Fruit fly (Drosophila melanogaster) whole organism, embryonic: Measurements from ENCODE around the gene CheB98a.

Source experiments
- Asciz ChIP-seq: fragments of 200-800 bp; sonication (Bioruptor generic); optimal IDR thresholded peaks from 2 replicates; lab custom pipeline; 2017; ENCODE audit warnings: missing biosample characterization, mild to moderate bottlenecking, missing genetic modification characterization, missing genetic modification reagents
- CG10267 ChIP-seq: fragments of 200-800 bp; sonication (Bioruptor generic); optimal IDR thresholded peaks from 2 replicates; lab custom pipeline; 2018; ENCODE audit warnings: missing biosample characterization, mild to moderate bottlenecking, missing genetic modification characterization, moderate library complexity
- CG10654 ChIP-seq: fragments of 200-800 bp; sonication (Bioruptor generic); optimal IDR thresholded peaks from 2 replicates; lab custom pipeline; 2016; ENCODE audit warnings: missing biosample characterization, missing genetic modification characterization
- CG10979 ChIP-seq: fragments of 200-800 bp; sonication (Bioruptor generic); optimal IDR thresholded peaks from 2 replicates; lab custom pipeline; 2018; ENCODE audit warnings: missing biosample characterization, mild to moderate bottlenecking, missing genetic modification characterization, moderate library complexity
- CG11504 ChIP-seq: fragments of 200-800 bp; sonication (Bioruptor generic); optimal IDR thresholded peaks from 3 replicates; lab custom pipeline; 2019; ENCODE audit warnings: missing biosample characterization, mild to moderate bottlenecking, missing genetic modification characterization, moderate library complexity
- CG11696 ChIP-seq: fragments of 200-800 bp; sonication (Bioruptor generic); IDR thresholded peaks from 2 replicates; pipeline ENCODE4 v1.3.6; 2022; ENCODE audit warnings: missing biosample characterization, missing genetic modification characterization
- CG13424 ChIP-seq: fragments of 200-800 bp; sonication (Bioruptor generic); optimal IDR thresholded peaks from 2 replicates; lab custom pipeline; 2019; ENCODE audit warnings: missing biosample characterization, mild to moderate bottlenecking, missing genetic modification characterization, moderate library complexity
- CG13894 ChIP-seq: fragments of 200-800 bp; sonication (Bioruptor generic); optimal IDR thresholded peaks from 3 replicates; lab custom pipeline; 2018; ENCODE audit warnings: missing biosample characterization, mild to moderate bottlenecking, missing genetic modification characterization, moderate library complexity
- CG15479 ChIP-seq: fragments of 200-800 bp; sonication (Bioruptor generic); optimal IDR thresholded peaks from 3 replicates; lab custom pipeline; 2019; ENCODE audit warnings: missing biosample characterization, mild to moderate bottlenecking, missing genetic modification characterization, moderate library complexity
- CG17359 ChIP-seq: fragments of 200-800 bp; sonication (Bioruptor generic); optimal IDR thresholded peaks from 3 replicates; lab custom pipeline; 2018; ENCODE audit warnings: missing biosample characterization, mild to moderate bottlenecking, missing genetic modification characterization, moderate library complexity
- CG2116 ChIP-seq: fragments of 200-800 bp; sonication (Bioruptor generic); optimal IDR thresholded peaks from 3 replicates; lab custom pipeline; 2018; ENCODE audit warnings: missing biosample characterization, mild to moderate bottlenecking, missing genetic modification characterization
- CG2712 ChIP-seq: fragments of 200-800 bp; optimal IDR thresholded peaks from 3 replicates; lab custom pipeline; 2019; ENCODE audit warnings: missing biosample characterization, mild to moderate bottlenecking, missing genetic modification characterization, moderate library complexity
- CG30403 ChIP-seq: fragments of 200-800 bp; sonication (Bioruptor generic); optimal IDR thresholded peaks from 3 replicates; lab custom pipeline; 2016; ENCODE audit warnings: missing biosample characterization, missing genetic modification characterization
- CG31365 ChIP-seq: fragments of 200-800 bp; sonication (Bioruptor generic); optimal IDR thresholded peaks from 2 replicates; lab custom pipeline; 2018; ENCODE audit warnings: missing biosample characterization, mild to moderate bottlenecking, missing genetic modification characterization
- CG32532 ChIP-seq: fragments of 200-800 bp; sonication (Bioruptor generic); IDR thresholded peaks from 2 replicates; pipeline ENCODE4 v1.3.6; 2022; ENCODE audit warnings: missing biosample characterization, missing genetic modification characterization
- CG4707 ChIP-seq: fragments of 200-800 bp; sonication (Bioruptor generic); optimal IDR thresholded peaks from 2 replicates; lab custom pipeline; 2018; ENCODE audit warnings: missing biosample characterization, mild to moderate bottlenecking, missing genetic modification characterization, moderate library complexity
- CG5245 ChIP-seq: fragments of 200-800 bp; sonication (Bioruptor generic); optimal IDR thresholded peaks from 3 replicates; lab custom pipeline; 2016; ENCODE audit warnings: missing biosample characterization, missing genetic modification characterization
- CG7839 ChIP-seq: fragments of 200-800 bp; sonication (Bioruptor generic); optimal IDR thresholded peaks from 3 replicates; lab custom pipeline; 2018; ENCODE audit warnings: missing biosample characterization, mild to moderate bottlenecking, missing genetic modification characterization, moderate library complexity
- CoRest ChIP-seq: fragments of 200-800 bp; sonication (Bioruptor generic); optimal IDR thresholded peaks from 3 replicates; lab custom pipeline; 2018; ENCODE audit warnings: missing biosample characterization, mild to moderate bottlenecking, missing genetic modification characterization, moderate library complexity
- D ChIP-seq, 2 experiments: fragments of 200-800 bp in 1 of 2; fragments of >200 bp in 1 of 2; sonication (Bioruptor generic) in 1 of 2; optimal IDR thresholded peaks; 2 replicates in 1 of 2; 3 replicates in 1 of 2; lab custom pipeline; 2017; ENCODE audit warnings: mild to moderate bottlenecking in 1 of 2, missing biosample characterization in 1 of 2, missing genetic modification characterization in 1 of 2, missing genetic modification reagents in 1 of 2
- D19A ChIP-seq: fragments of 200-800 bp; optimal IDR thresholded peaks from 3 replicates; lab custom pipeline; 2019; ENCODE audit warnings: missing biosample characterization, mild to moderate bottlenecking, missing genetic modification characterization, moderate library complexity
- Hey ChIP-seq: fragments of 200-800 bp; sonication (Bioruptor generic); optimal IDR thresholded peaks from 3 replicates; lab custom pipeline; 2018; ENCODE audit warnings: missing biosample characterization, mild to moderate bottlenecking, missing genetic modification characterization
- Hr3 ChIP-seq: fragments of 200-800 bp; sonication (Bioruptor generic); optimal IDR thresholded peaks from 3 replicates; lab custom pipeline; 2016; ENCODE audit warnings: missing biosample characterization, missing genetic modification characterization
- Hr51 ChIP-seq, 2 experiments: fragments of 200-800 bp; sonication (Bioruptor generic); optimal IDR thresholded peaks; 2 replicates in 1 of 2; 3 replicates in 1 of 2; lab custom pipeline; 2016 to 2018; ENCODE audit warnings: missing biosample characterization in 2 of 2, missing genetic modification characterization in 2 of 2, mild to moderate bottlenecking in 1 of 2, moderate library complexity in 1 of 2
- Oaz ChIP-seq: fragments of 200-800 bp; sonication (Bioruptor generic); IDR thresholded peaks from 2 replicates; pipeline ENCODE4 v1.3.6; 2022; ENCODE audit warnings: missing biosample characterization, missing genetic modification characterization
- TFAM ChIP-seq: fragments of 200-800 bp; sonication (Bioruptor generic); optimal IDR thresholded peaks from 2 replicates; lab custom pipeline; 2017; ENCODE audit warnings: missing biosample characterization, missing genetic modification characterization, inconsistent platforms
- YL-1 ChIP-seq: fragments of 200-800 bp; sonication (Bioruptor generic); optimal IDR thresholded peaks from 3 replicates; lab custom pipeline; 2017; ENCODE audit warnings: missing biosample characterization, mild to moderate bottlenecking, missing genetic modification characterization
- abd-A ChIP-seq: fragments of 200-800 bp; sonication (Bioruptor generic); optimal IDR thresholded peaks from 3 replicates; lab custom pipeline; 2019; ENCODE audit warnings: missing biosample characterization, mild to moderate bottlenecking, missing genetic modification characterization, moderate library complexity
- az2 ChIP-seq: fragments of 200-800 bp; sonication (Bioruptor generic); optimal IDR thresholded peaks from 3 replicates; lab custom pipeline; 2016; ENCODE audit warnings: missing biosample characterization, missing genetic modification characterization
- bsh ChIP-seq, 2 experiments: fragments of 200-800 bp; sonication (Bioruptor generic); optimal IDR thresholded peaks; 2 replicates each; lab custom pipeline; 2017 to 2018; ENCODE audit warnings: mild to moderate bottlenecking in 2 of 2, missing biosample characterization in 2 of 2, missing genetic modification characterization in 2 of 2, moderate library complexity in 1 of 2
- chn ChIP-seq: fragments of 200-800 bp; sonication (Bioruptor generic); optimal IDR thresholded peaks from 2 replicates; lab custom pipeline; 2016; ENCODE audit warnings: missing biosample characterization, missing genetic modification characterization
- ci ChIP-seq: fragments of 200-800 bp; sonication (Bioruptor generic); IDR thresholded peaks from 3 replicates; pipeline ENCODE4 v1.3.6; 2022; ENCODE audit warnings: missing biosample characterization, missing genetic modification characterization
- crol ChIP-seq: fragments of 200-800 bp; sonication (Bioruptor generic); IDR thresholded peaks from 2 replicates; pipeline ENCODE4 v1.3.6; 2022; ENCODE audit warnings: missing biosample characterization, missing genetic modification characterization
- dmrt99B ChIP-seq: fragments of 200-800 bp; sonication (Bioruptor generic); optimal IDR thresholded peaks from 2 replicates; lab custom pipeline; 2018; ENCODE audit warnings: missing biosample characterization, mild to moderate bottlenecking, missing genetic modification characterization, moderate library complexity
- gem ChIP-seq: fragments of 200-800 bp; sonication (Bioruptor generic); optimal IDR thresholded peaks from 2 replicates; lab custom pipeline; 2019; ENCODE audit warnings: missing biosample characterization, mild to moderate bottlenecking, missing genetic modification characterization, moderate library complexity
- gsb-n ChIP-seq: fragments of 200-800 bp; sonication (Bioruptor generic); optimal IDR thresholded peaks from 3 replicates; lab custom pipeline; 2018; ENCODE audit warnings: missing biosample characterization, mild to moderate bottlenecking, missing genetic modification characterization
- hkb ChIP-seq, 2 experiments: fragments of 200-800 bp in 1 of 2; fragments of >200 bp in 1 of 2; sonication (Bioruptor generic) in 1 of 2; IDR thresholded peaks in 1 of 2; optimal IDR thresholded peaks in 1 of 2; 2 replicates each; pipeline versions ENCODE4 v1.3.6 to Lab custom; 2017 to 2022; ENCODE audit warnings: missing biosample characterization in 1 of 2, missing genetic modification characterization in 1 of 2
- lab ChIP-seq: fragments of 200-800 bp; sonication (Bioruptor generic); optimal IDR thresholded peaks from 3 replicates; lab custom pipeline; 2017; ENCODE audit warnings: missing biosample characterization, missing genetic modification characterization, mild to moderate bottlenecking, moderate library complexity, missing genetic modification reagents
- lola ChIP-seq, 3 experiments: fragments of >200 bp in 2 of 3; fragments of 200-800 bp in 1 of 3; sonication (Bioruptor generic) in 1 of 3; optimal IDR thresholded peaks; 2 replicates each; lab custom pipeline; 2017 to 2019; ENCODE audit warnings: missing biosample characterization in 3 of 3, missing genetic modification characterization in 3 of 3, mild to moderate bottlenecking in 1 of 3, moderate library complexity in 1 of 3
- nom ChIP-seq: fragments of 200-800 bp; sonication (Bioruptor generic); optimal IDR thresholded peaks from 2 replicates; lab custom pipeline; 2017; ENCODE audit warnings: missing biosample characterization, missing genetic modification characterization, mild to moderate bottlenecking, moderate library complexity, missing genetic modification reagents
- prd ChIP-seq, 3 experiments: fragments of >200 bp in 2 of 3; fragments of 200-800 bp in 1 of 3; sonication (Bioruptor generic) in 1 of 3; optimal IDR thresholded peaks in 2 of 3; IDR thresholded peaks in 1 of 3; 2 replicates in 2 of 3; 3 replicates in 1 of 3; pipeline versions ENCODE4 v1.3.6 to Lab custom; 2017 to 2022; ENCODE audit warnings: missing biosample characterization in 1 of 3, missing genetic modification characterization in 1 of 3
- tap ChIP-seq: fragments of 200-800 bp; optimal IDR thresholded peaks from 3 replicates; lab custom pipeline; 2019; ENCODE audit warnings: missing biosample characterization, mild to moderate bottlenecking, missing genetic modification characterization, moderate library complexity
- tup ChIP-seq: fragments of 200-800 bp; sonication (Bioruptor generic); optimal IDR thresholded peaks from 2 replicates; lab custom pipeline; 2016; ENCODE audit warnings: missing biosample characterization, mild to moderate bottlenecking, missing genetic modification characterization, moderate library complexity
- twi ChIP-seq: fragments of 200-800 bp; optimal IDR thresholded peaks from 2 replicates; lab custom pipeline; 2019; ENCODE audit warnings: missing biosample characterization, mild to moderate bottlenecking, missing genetic modification characterization, moderate library complexity
- zen ChIP-seq: fragments of 200-800 bp; sonication (Bioruptor generic); optimal IDR thresholded peaks from 3 replicates; lab custom pipeline; 2018; ENCODE audit warnings: missing biosample characterization, mild to moderate bottlenecking, missing genetic modification characterization, moderate library complexity

CheB98a gene

DNA sequence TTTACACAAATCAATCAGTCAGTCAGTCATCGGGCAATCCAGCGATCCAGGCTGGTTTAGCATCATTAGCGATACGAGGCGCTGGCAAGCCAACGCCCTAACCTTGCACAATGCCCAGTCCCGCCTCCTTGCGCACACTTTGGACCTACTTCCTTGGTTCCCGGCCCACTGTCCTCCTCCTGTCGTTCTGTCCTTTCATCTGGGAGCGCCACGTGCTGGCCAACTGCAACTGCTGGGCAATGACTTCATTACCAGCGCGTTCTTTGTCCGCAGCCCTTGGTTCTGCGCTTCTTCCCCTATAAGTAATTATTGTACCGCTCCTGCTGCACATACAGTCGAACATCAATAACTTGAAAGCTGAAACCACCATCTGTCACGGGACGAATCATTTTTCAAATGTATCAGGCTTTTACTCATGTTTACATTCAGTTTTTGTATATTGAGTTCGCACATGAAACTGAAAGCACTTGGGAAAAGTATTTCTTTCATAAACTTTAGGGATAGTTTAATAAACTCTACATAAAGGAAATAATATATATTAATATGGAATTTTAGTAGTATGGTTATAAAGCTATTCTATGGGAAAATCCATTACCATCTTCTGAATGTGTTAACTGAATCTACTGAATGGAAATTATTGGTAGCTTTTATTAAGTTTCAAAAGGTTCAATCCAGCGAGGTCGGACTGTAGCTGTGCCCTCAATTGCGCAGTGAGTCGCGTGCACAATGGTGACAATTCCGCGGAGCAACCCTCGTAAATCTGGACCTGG lies 41.2 kb downstream of the CheB98a start (continued):
- TF ChIP-seq CG10654 (GFP tag; lab: Kevin White, UChicago) (no peak), CG10267 (tag; lab: Kevin White, UChicago) (peak; percentile 10), CG7839 (peak; percentile 39), prd (optimal IDR thresholded peaks at IDR 0.05; lab: Kevin White, UChicago) (no peak), prd (GFP tag; IDR thresholded peaks at IDR 0.05; lab: Robert Waterston, UW) (no peak), chn (no peak), CG2712 (peak; percentile 24), zen (tag; lab: Kevin White, UChicago) (no peak), Oaz (GFP tag; lab: Robert Waterston, UW) (no peak), lola (GFP tag; optimal IDR thresholded peaks at IDR 0.05; lab: Kevin White, UChicago) (peak in 1 of 3 experiments; percentile 45), CG11504 (peak; percentile 55), nom (GFP tag; lab: Kevin White, UChicago) (peak; percentile 3), ci (0 out of 3 replicates have a peak, but pooled peaks have one; percentile 7), CoRest (tag; lab: Kevin White, UChicago) (peak; percentile 42), Asciz (GFP tag; lab: Kevin White, UChicago) (peak; percentile 10), TFAM (no peak), CG10979 (tag; lab: Kevin White, UChicago) (peak; percentile 28), CG13424 (tag; lab: Kevin White, UChicago) (peak; percentile 23), Hey (tag; lab: Kevin White, UChicago) (peak; percentile 84), abd-A (tag; lab: Kevin White, UChicago) (no peak), CG11696 (GFP tag; lab: Robert Waterston, UW) (no peak), gem (tag; lab: Kevin White, UChicago) (peak; percentile 56), tap (tag; lab: Kevin White, UChicago) (peak; percentile 8), CG31365 (tag; lab: Kevin White, UChicago) (no peak), bsh (GFP tag; optimal IDR thresholded peaks at IDR 0.05; lab: Kevin White, UChicago) (peak in 1 of 2 experiments; percentile 2), Hr51 (GFP tag; optimal IDR thresholded peaks at IDR 0.05; lab: Kevin White, UChicago) (peak in 1 of 2 experiments; percentile 8), Hr3 (peak; percentile 8), YL-1 (GFP tag; lab: Kevin White, UChicago) (no peak), D19A (tag; lab: Kevin White, UChicago) (peak; percentile 37), tup (no peak), lab (GFP tag; lab: Kevin White, UChicago) (no peak), hkb (optimal IDR thresholded peaks at IDR 0.05; lab: Kevin White, UChicago) (no peak), hkb (GFP tag; IDR thresholded peaks at IDR 0.05; lab: Robert Waterston, UW) (no peak), CG32532 (GFP tag; lab: Robert Waterston, UW) (no peak), twi (tag; lab: Kevin White, UChicago) (no peak), CG30403 (peak; percentile 14), dmrt99B (tag; lab: Kevin White, UChicago) (peak; percentile 34), CG5245 (GFP tag; lab: Kevin White, UChicago) (no peak), gsb-n (tag; lab: Kevin White, UChicago) (peak; percentile 35), CG13894 (no peak), CG4707 (no peak), CG17359 (tag; lab: Kevin White, UChicago) (no peak), D (optimal IDR thresholded peaks at IDR 0.05; lab: Kevin White, UChicago) (no peak), D (GFP tag; optimal IDR thresholded peaks at IDR 0.05; lab: Kevin White, UChicago) (peak; percentile 13), CG2116 (GFP tag; lab: Kevin White, UChicago) (no peak), crol (GFP tag; lab: Robert Waterston, UW) (no peak), az2 (GFP tag; lab: Kevin White, UChicago) (peak; percentile 15), CG15479 (no peak)
